Worm (Caenorhabditis elegans): ENCODE measurements around the gene ubc-26.

DNA sequence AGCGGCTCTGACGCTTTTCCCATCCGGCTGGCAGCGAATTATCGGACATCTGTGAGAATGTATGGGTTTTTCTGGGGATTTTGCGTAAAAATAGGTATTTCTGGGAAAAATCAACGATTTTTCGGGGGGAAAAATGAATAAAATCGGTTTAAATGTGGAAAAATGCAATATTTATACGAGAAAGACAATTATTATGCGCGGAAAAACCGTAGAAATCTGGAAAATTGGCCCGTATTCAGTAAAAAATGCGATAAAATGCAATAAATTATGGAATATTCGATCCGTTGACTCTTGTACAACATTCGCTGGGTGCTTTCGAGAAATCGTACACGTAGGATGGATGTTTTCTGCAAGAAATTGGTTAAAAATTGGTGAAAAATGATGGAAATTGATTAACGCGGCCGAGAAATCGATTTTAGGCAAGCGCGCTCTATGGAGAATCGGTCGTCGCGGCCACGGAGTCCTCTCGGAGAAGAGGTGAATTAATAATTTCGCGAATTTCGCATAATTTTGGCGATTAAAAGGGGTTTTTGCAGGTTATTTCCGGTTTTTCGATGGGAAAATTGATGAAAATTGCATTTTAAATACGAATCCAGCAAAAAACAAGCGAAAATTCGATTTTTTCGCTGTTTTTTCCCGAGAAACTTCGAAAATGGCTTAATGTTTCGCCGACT is 11.1 kb downstream of the ubc-26 start, which contains the start of gene pinn-1:
- TF ChIP-seq aly-2 (tag; optimal IDR thresholded peaks at IDR 0.05) (no peak), fos-1 (tag; optimal IDR thresholded peaks at IDR 0.05) (peak; percentile 85), alr-1 (tag; optimal IDR thresholded peaks at IDR 0.05) (no peak), nhr-10 (tag; optimal IDR thresholded peaks at IDR 0.05) (peak; percentile 62)

Measured in whole organism, L2 larva.